Fruit fly (Drosophila melanogaster): ENCODE data around the gene CG15535.

- no peak for TF ChIP-seq kay (GFP tag; ENCODE audit: borderline replicate concordance)
- no peak for TF ChIP-seq CG12768 (GFP tag; optimal IDR thresholded peaks at IDR 0.05)
- TF ChIP-seq Hr96 (GFP tag; optimal IDR thresholded peaks at IDR 0.05), result no peak
- TF ChIP-seq CG5204 (GFP tag; optimal IDR thresholded peaks at IDR 0.05), result no peak
- no peak for TF ChIP-seq toe (GFP tag; optimal IDR thresholded peaks at IDR 0.05)
- TF ChIP-seq CG7101 (tag; optimal IDR thresholded peaks at IDR 0.05), result no peak
- no peak for TF ChIP-seq Clk (GFP tag; optimal IDR thresholded peaks at IDR 0.05)
- TF ChIP-seq CG33017 (tag; optimal IDR thresholded peaks at IDR 0.05), result no peak
- no peak for TF ChIP-seq CG1620 (GFP tag; optimal IDR thresholded peaks at IDR 0.05)
- TF ChIP-seq CG7045 (GFP tag; optimal IDR thresholded peaks at IDR 0.05), result no peak
- no peak for TF ChIP-seq ovo (GFP tag; optimal IDR thresholded peaks at IDR 0.05)
- no peak for TF ChIP-seq cic (GFP tag; optimal IDR thresholded peaks at IDR 0.05)
- TF ChIP-seq bab1 (GFP tag; optimal IDR thresholded peaks at IDR 0.05), result no peak
Observed at dm6 chr3R:30391950-30392349, 31.8 kb downstream of the CG15535 start.

Measured in whole organism, adult.